Worm (Caenorhabditis elegans): Measurements from ENCODE around the gene C14A6.13.

Gene C14A6.13

DNA sequence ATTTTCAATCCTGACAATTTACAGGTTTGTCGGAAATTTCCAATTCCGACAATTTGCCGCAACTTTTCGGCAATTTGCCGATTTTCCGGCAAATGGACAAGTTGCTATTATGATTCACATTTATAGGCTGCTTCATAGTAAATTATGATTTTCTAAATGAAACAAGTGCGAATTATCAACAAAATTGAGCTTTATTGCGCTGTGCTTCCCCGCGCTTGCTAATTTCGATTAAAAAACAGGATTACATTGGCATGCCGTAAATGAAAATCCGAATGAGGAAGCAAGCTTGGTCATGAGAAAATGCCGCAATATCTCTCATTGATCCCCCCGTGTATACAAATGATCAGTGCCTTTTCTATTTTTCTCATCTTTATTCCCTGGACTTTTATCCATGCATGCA lies 22.4 kb downstream of the C14A6.13 start, which contains the start of gene Y37H2A.10:
Gene Y37H2A.10 (plus strand): TSS at position 301 of the 400 bp plus-strand sequence.
- TF ChIP-seq B0310.2 (tag; optimal IDR thresholded peaks at IDR 0.05) = no peak
- no peak for TF ChIP-seq pes-1 (GFP tag; IDR thresholded peaks at IDR 0.05)
- no peak for TF ChIP-seq hmbx-1 (tag; optimal IDR thresholded peaks at IDR 0.05)

DNA sequence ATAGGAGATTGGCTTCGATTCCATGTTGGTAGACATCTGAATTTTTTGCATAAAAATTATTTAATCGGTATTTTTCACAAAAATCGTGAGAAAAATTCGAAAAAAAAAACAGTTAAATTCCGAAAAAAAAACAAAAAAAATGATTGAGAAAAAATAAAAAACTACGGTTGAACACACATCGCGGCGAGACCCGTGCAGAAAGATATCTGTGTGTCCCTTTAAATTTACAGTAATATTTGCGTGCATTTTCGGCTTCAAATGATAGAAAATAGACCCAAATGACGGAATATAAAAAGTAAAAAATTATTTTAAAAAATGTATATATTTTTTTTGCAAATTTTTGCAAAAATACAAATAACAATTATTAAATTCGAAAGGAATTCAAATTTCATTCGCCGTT lies 23.4 kb downstream of the C14A6.13 start:
- no peak for TF ChIP-seq sea-1 (GFP tag; conservative IDR thresholded peaks at IDR 0.05)
- no peak for TF ChIP-seq pes-1 (GFP tag; IDR thresholded peaks at IDR 0.05)
- no peak for TF ChIP-seq flt-1 (GFP tag; IDR thresholded peaks at IDR 0.05)
- no peak for TF ChIP-seq ets-7 (tag; optimal IDR thresholded peaks at IDR 0.05)
- no peak for TF ChIP-seq ceh-36 (tag; optimal IDR thresholded peaks at IDR 0.05)
- TF ChIP-seq scrt-1 (GFP tag; IDR thresholded peaks at IDR 0.05) = no peak
- TF ChIP-seq tbx-11 (GFP tag; IDR thresholded peaks at IDR 0.05) = no peak
- TF ChIP-seq B0310.2 (tag; optimal IDR thresholded peaks at IDR 0.05) = no peak
- no peak for TF ChIP-seq tra-4 (tag; optimal IDR thresholded peaks at IDR 0.05)
- no peak for TF ChIP-seq aly-1 (tag; optimal IDR thresholded peaks at IDR 0.05)
- no peak for TF ChIP-seq hnd-1 (tag; optimal IDR thresholded peaks at IDR 0.05)
- TF ChIP-seq ama-1 (optimal IDR thresholded peaks at IDR 0.05) = no peak
- TF ChIP-seq F13C5.2 (tag; optimal IDR thresholded peaks at IDR 0.05) = no peak
- TF ChIP-seq tbx-37 (GFP tag; conservative IDR thresholded peaks at IDR 0.05) = no peak

DNA sequence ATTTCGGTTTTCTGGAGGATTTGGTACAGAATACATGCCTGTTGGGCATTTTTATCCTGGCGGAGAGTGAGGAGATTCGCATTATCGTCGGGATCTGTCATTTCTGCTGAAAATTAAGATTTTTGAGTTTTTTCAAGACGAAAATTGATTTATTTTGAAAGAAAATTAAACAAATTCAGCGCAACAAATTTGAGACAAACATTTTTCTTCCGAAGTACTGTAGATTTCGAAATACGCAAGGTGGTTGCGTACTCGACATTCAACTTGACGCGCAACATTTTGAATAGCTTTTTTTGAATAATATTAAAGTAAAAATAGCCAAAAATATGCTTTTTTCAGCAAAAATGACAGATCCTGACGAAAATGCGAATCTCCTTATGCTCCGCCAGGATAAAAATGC lies 26.8 kb downstream of the C14A6.13 start, which contains the start of gene Y37H2A.7:
Gene Y37H2A.7 (minus strand): TSS at position 101 of the 400 bp plus-strand sequence.
- TF ChIP-seq pes-1 (GFP tag; IDR thresholded peaks at IDR 0.05) (no peak), sea-1 (GFP tag; conservative IDR thresholded peaks at IDR 0.05) (no peak), B0310.2 (tag; optimal IDR thresholded peaks at IDR 0.05) (no peak), hmbx-1 (tag; optimal IDR thresholded peaks at IDR 0.05) (no peak), hnd-1 (tag; optimal IDR thresholded peaks at IDR 0.05) (no peak), ceh-36 (tag; optimal IDR thresholded peaks at IDR 0.05) (no peak), ceh-13 (GFP tag; optimal IDR thresholded peaks at IDR 0.05) (no peak), ama-1 (optimal IDR thresholded peaks at IDR 0.05) (no peak), aly-1 (tag; optimal IDR thresholded peaks at IDR 0.05) (no peak), flt-1 (GFP tag; IDR thresholded peaks at IDR 0.05) (no peak), hmg-4 (GFP tag; optimal IDR thresholded peaks at IDR 0.05) (no peak), tra-4 (tag; optimal IDR thresholded peaks at IDR 0.05) (no peak), ets-7 (tag; optimal IDR thresholded peaks at IDR 0.05) (no peak), scrt-1 (GFP tag; IDR thresholded peaks at IDR 0.05) (no peak), F13C5.2 (tag; optimal IDR thresholded peaks at IDR 0.05) (no peak), tbx-37 (GFP tag; conservative IDR thresholded peaks at IDR 0.05) (no peak), tbx-11 (GFP tag; IDR thresholded peaks at IDR 0.05) (no peak)

DNA sequence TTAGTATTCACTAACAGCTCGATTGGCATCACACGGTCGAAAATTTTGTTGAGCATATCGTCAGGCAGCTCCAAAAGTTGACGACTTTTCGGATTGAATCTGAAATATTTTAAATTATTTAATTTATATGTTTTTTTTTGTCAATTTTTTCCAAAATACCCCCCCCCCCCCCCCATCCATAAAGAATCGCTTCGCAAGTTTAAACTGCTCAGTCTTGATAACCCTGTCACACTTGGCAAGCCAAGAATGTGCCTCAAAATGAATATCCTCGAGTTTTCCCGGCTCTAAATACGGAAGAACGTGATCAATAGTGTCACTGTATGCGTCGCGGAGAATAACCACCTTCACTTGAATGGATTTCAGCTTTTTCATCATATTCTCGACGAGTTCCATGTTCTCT lies 28.0 kb downstream of the C14A6.13 start, which contains the start of gene Y37H2A.18:
Gene Y37H2A.18 (minus strand): TSS at position 101 of the 400 bp plus-strand sequence.
- no peak for TF ChIP-seq hnd-1 (tag; optimal IDR thresholded peaks at IDR 0.05)
- TF ChIP-seq tra-4 (tag; optimal IDR thresholded peaks at IDR 0.05) = no peak
- TF ChIP-seq ama-1 (optimal IDR thresholded peaks at IDR 0.05) = no peak
- TF ChIP-seq tbx-37 (GFP tag; conservative IDR thresholded peaks at IDR 0.05) = no peak
- no peak for TF ChIP-seq ceh-36 (tag; optimal IDR thresholded peaks at IDR 0.05)
- TF ChIP-seq tbx-11 (GFP tag; IDR thresholded peaks at IDR 0.05) = no peak
- TF ChIP-seq scrt-1 (GFP tag; IDR thresholded peaks at IDR 0.05) = no peak
- TF ChIP-seq sea-1 (GFP tag; conservative IDR thresholded peaks at IDR 0.05) = no peak
- TF ChIP-seq ets-7 (tag; optimal IDR thresholded peaks at IDR 0.05) = no peak
- TF ChIP-seq F13C5.2 (tag; optimal IDR thresholded peaks at IDR 0.05) = no peak
- no peak for TF ChIP-seq B0310.2 (tag; optimal IDR thresholded peaks at IDR 0.05)
- no peak for TF ChIP-seq ceh-13 (GFP tag; optimal IDR thresholded peaks at IDR 0.05)
- TF ChIP-seq flt-1 (GFP tag; IDR thresholded peaks at IDR 0.05) = no peak
- no peak for TF ChIP-seq hmbx-1 (tag; optimal IDR thresholded peaks at IDR 0.05)

DNA sequence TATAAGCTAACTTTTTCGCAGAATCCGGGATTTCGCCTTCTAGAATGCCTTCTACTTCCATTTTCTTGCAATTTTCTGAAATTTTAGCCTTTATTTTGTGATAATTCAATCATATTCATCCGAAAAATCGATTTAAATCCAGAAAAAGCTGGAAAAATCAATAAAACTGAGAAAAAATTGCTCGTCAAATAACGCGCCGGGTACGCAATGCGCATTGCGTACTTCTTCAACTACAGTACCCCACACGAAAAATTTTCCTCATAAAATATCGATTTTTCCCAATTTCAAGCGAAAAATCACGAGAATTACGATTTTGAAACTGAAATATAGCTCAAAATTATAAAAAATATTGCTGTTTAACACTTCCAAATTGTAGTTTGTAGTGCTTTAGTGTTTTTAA lies 30.1 kb downstream of the C14A6.13 start, which contains the start of gene Y37H2A.12:
Gene Y37H2A.12 (minus strand): TSS at position 81 of the 400 bp plus-strand sequence.
- TF ChIP-seq ceh-13 (GFP tag; optimal IDR thresholded peaks at IDR 0.05) = no peak
- no peak for TF ChIP-seq hmbx-1 (tag; optimal IDR thresholded peaks at IDR 0.05)

DNA sequence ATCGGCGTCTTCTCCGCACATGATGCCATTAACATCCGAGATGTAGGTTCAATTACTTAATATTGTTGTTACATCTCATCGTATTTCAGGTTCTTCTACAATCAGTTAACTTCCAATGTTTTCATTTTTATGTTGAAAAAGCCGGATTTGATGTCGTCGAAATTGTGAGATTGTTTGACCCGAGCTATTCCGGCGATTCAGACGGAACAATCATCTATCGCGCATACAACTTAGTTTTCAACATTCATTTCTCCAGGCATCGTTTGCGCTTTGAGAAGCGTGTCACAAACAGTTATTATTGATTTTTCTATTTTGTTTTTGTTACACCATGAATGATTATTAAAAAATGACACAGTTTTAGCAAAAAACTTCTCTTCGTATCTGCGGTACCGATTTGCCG lies 32.6 kb downstream of the C14A6.13 start:
- TF ChIP-seq ets-7 (tag; optimal IDR thresholded peaks at IDR 0.05) = no peak
- TF ChIP-seq ceh-13 (GFP tag; optimal IDR thresholded peaks at IDR 0.05) = no peak
- no peak for TF ChIP-seq scrt-1 (GFP tag; IDR thresholded peaks at IDR 0.05)
- no peak for TF ChIP-seq ceh-36 (tag; optimal IDR thresholded peaks at IDR 0.05)
- no peak for TF ChIP-seq aly-1 (tag; optimal IDR thresholded peaks at IDR 0.05)
- no peak for TF ChIP-seq sea-1 (GFP tag; conservative IDR thresholded peaks at IDR 0.05)
- no peak for TF ChIP-seq tbx-37 (GFP tag; conservative IDR thresholded peaks at IDR 0.05)
- no peak for TF ChIP-seq ama-1 (optimal IDR thresholded peaks at IDR 0.05)
- no peak for TF ChIP-seq F13C5.2 (tag; optimal IDR thresholded peaks at IDR 0.05)
- TF ChIP-seq tra-4 (tag; optimal IDR thresholded peaks at IDR 0.05) = no peak
- TF ChIP-seq flt-1 (GFP tag; IDR thresholded peaks at IDR 0.05) = no peak
- no peak for TF ChIP-seq tbx-11 (GFP tag; IDR thresholded peaks at IDR 0.05)
- TF ChIP-seq B0310.2 (tag; optimal IDR thresholded peaks at IDR 0.05) = no peak
- no peak for TF ChIP-seq hmbx-1 (tag; optimal IDR thresholded peaks at IDR 0.05)
- TF ChIP-seq pes-1 (GFP tag; IDR thresholded peaks at IDR 0.05) = no peak
- no peak for TF ChIP-seq hmg-4 (GFP tag; optimal IDR thresholded peaks at IDR 0.05)
- no peak for TF ChIP-seq hnd-1 (tag; optimal IDR thresholded peaks at IDR 0.05)

DNA sequence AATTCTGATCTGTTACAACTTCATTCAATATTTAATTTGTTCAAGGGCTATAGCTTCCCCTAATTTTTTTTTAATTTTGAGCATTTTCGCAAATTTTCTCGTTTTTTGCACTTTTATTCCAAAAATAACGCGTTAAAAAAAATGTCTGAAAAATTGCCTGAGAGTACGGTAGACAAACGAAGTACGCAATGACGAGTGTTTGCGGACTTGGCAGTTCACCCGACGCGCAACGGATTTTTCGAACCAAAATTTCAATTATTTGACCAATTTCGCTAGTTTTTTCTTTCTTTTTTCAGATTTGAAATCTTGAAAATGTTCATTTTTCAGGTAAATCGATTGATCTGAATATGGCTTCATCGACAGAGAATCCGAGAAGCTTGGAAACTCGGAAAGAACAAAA lies 33.9 kb downstream of the C14A6.13 start, which contains the start of gene fbxa-211:
Gene fbxa-211 (plus strand): TSS at position 328 of the 400 bp plus-strand sequence.
- TF ChIP-seq tra-4 (tag; optimal IDR thresholded peaks at IDR 0.05) (no peak), F13C5.2 (tag; optimal IDR thresholded peaks at IDR 0.05) (no peak), hnd-1 (tag; optimal IDR thresholded peaks at IDR 0.05) (no peak), hmg-4 (GFP tag; optimal IDR thresholded peaks at IDR 0.05) (no peak), scrt-1 (GFP tag; IDR thresholded peaks at IDR 0.05) (no peak), flt-1 (GFP tag; IDR thresholded peaks at IDR 0.05) (no peak), ets-7 (tag; optimal IDR thresholded peaks at IDR 0.05) (no peak), hmbx-1 (tag; optimal IDR thresholded peaks at IDR 0.05) (no peak), pes-1 (GFP tag; IDR thresholded peaks at IDR 0.05) (no peak)

DNA sequence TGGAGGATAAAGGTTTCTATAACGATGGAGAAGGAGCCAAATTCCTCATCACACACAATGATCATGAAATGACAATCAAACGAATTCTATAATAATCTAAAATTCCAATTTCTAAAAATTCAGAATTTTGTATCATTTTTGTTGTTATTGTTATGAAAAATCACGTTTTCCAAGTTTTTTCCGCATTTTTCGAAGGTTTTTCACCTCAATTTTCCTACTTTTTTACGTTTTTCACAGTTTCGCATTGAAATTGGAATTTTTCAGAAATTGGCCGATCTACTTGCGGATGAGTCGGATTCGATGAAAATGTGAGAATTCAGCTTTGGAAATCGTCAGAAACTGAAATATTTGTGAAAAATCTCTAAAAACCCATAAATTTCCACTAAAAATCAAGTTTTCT lies 36.1 kb downstream of the C14A6.13 start, which contains the start of gene fbxa-210:
Gene fbxa-210 (plus strand): TSS at position 301 of the 400 bp plus-strand sequence.
- no peak for TF ChIP-seq ets-7 (tag; optimal IDR thresholded peaks at IDR 0.05)
- TF ChIP-seq hnd-1 (tag; optimal IDR thresholded peaks at IDR 0.05) = no peak
- TF ChIP-seq hmg-4 (GFP tag; optimal IDR thresholded peaks at IDR 0.05) = no peak
- no peak for TF ChIP-seq ceh-36 (tag; optimal IDR thresholded peaks at IDR 0.05)
- no peak for TF ChIP-seq hmbx-1 (tag; optimal IDR thresholded peaks at IDR 0.05)
- TF ChIP-seq aly-1 (tag; optimal IDR thresholded peaks at IDR 0.05) = no peak
- TF ChIP-seq B0310.2 (tag; optimal IDR thresholded peaks at IDR 0.05) = no peak
- no peak for TF ChIP-seq tbx-37 (GFP tag; conservative IDR thresholded peaks at IDR 0.05)
- TF ChIP-seq flt-1 (GFP tag; IDR thresholded peaks at IDR 0.05) = no peak
- TF ChIP-seq F13C5.2 (tag; optimal IDR thresholded peaks at IDR 0.05) = no peak
- TF ChIP-seq tra-4 (tag; optimal IDR thresholded peaks at IDR 0.05) = no peak
- TF ChIP-seq ceh-13 (GFP tag; optimal IDR thresholded peaks at IDR 0.05) = no peak
- TF ChIP-seq pes-1 (GFP tag; IDR thresholded peaks at IDR 0.05) = no peak
- no peak for TF ChIP-seq sea-1 (GFP tag; conservative IDR thresholded peaks at IDR 0.05)
- no peak for TF ChIP-seq ama-1 (optimal IDR thresholded peaks at IDR 0.05)
- no peak for TF ChIP-seq tbx-11 (GFP tag; IDR thresholded peaks at IDR 0.05)
- no peak for TF ChIP-seq scrt-1 (GFP tag; IDR thresholded peaks at IDR 0.05)
